Worm (Caenorhabditis elegans) whole organism, midembryonic: ENCODE data around the gene spt-5.

Experiments used
- T22C8.4 ChIP-seq: fragments of 200-800 bp; sonication (Bioruptor generic); IDR thresholded peaks from 2 replicates; pipeline ENCODE4 v1.3.6; 2022; ENCODE audit warnings: missing genetic modification characterization, missing compliant biosample characterization
- cog-1 ChIP-seq: sonication (generic microtip); optimal IDR thresholded peaks from 2 replicates; lab custom pipeline; 2016; ENCODE audit warnings: missing genetic modification characterization, missing compliant biosample characterization
- flt-1 ChIP-seq: fragments of 200-800 bp; sonication (Bioruptor generic); IDR thresholded peaks from 2 replicates; pipeline ENCODE4 v1.3.6; 2022; ENCODE audit warnings: missing genetic modification characterization, missing compliant biosample characterization
- klf-2 ChIP-seq: fragments of 200-800 bp; sonication (Bioruptor generic); conservative IDR thresholded peaks from 2 replicates; pipeline ENCODE4 v1.3.6; 2022; ENCODE audit warnings: missing genetic modification reagents, missing genetic modification characterization, missing compliant biosample characterization
- med-1 ChIP-seq: sonication (generic microtip); optimal IDR thresholded peaks from 2 replicates; lab custom pipeline; 2017; ENCODE audit warnings: missing genetic modification characterization, mild to moderate bottlenecking, missing compliant biosample characterization, antibody characterized with exemption, missing genetic modification reagents; ENCODE audit not compliant: insufficient read depth
- ref-1 ChIP-seq: fragments of 200-800 bp; sonication (Bioruptor generic); conservative IDR thresholded peaks from 2 replicates; pipeline ENCODE4 v1.3.6; 2022; ENCODE audit warnings: missing genetic modification reagents, missing genetic modification characterization, missing compliant biosample characterization
- tab-1 ChIP-seq: fragments of 200-800 bp; sonication (Bioruptor generic); IDR thresholded peaks from 2 replicates; pipeline ENCODE4 v1.3.6; 2022; ENCODE audit warnings: missing genetic modification characterization, missing compliant biosample characterization
- ztf-23 ChIP-seq: fragments of 200-800 bp; sonication (Bioruptor generic); IDR thresholded peaks from 2 replicates; pipeline ENCODE4 v1.3.6; 2022; ENCODE audit warnings: missing genetic modification reagents, missing genetic modification characterization, missing compliant biosample characterization
- ztf-29 ChIP-seq: fragments of 200-800 bp; sonication (Bioruptor generic); IDR thresholded peaks from 2 replicates; pipeline ENCODE4 v1.3.6; 2022; ENCODE audit warnings: missing genetic modification reagents, missing genetic modification characterization, missing compliant biosample characterization

spt-5 gene

DNA sequence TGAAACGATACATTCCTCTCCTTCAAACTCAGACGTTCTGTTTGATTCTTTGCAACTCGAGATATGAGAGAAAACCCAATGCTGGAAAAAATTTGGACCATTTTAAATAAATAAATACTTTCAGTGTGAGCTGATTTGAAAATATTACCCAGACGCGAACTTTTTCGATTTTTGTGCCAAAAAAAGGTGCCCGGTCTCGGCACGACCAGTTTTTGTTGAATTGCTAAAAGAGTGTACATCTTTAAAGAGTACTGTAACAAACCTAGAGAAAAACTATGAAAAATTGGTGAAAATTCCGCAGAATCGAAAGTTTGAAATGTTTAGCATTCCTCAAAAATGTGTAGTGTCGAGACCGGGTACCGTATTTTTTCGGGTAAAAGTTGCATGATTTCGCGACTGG is 9.9 kb downstream of the spt-5 start, which contains the start of gene K08E4.8:
Gene K08E4.8, minus strand, starts transcription at position 101 of the 400 bp plus-strand sequence.
- TF ChIP-seq ref-1 (GFP tag; lab: Robert Waterston, UW) = no peak
- no peak for TF ChIP-seq med-1 (GFP tag; lab: Kevin White, UChicago)
- TF ChIP-seq cog-1 (tag; lab: Kevin White, UChicago) = no peak
- no peak for TF ChIP-seq tab-1 (GFP tag; lab: Robert Waterston, UW)
- no peak for TF ChIP-seq klf-2 (GFP tag; lab: Robert Waterston, UW)
- TF ChIP-seq flt-1 = no peak
- no peak for TF ChIP-seq ztf-23 (GFP tag; lab: Robert Waterston, UW)
- no peak for TF ChIP-seq ztf-29
- no peak for TF ChIP-seq T22C8.4 (GFP tag; lab: Robert Waterston, UW)

DNA sequence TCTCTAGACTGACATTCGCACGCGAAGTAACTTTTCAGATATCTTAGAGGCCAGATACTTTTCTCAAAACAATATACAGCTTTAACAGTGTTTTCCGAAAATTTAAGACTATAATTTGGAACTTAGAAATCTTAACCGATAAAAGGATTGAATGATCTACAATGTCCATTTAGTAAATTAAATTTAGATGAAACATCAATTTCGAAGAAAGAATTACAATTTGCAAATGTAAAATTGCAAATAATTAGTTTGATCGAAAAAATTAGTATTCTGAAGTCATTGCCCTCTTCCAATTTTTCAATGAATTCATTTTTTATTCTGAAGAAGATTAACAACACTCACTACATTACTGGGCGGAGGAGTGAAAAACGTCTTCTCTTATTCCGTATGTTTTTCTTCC is 17.3 kb downstream of the spt-5 start, which contains the start of gene bath-37:
Gene bath-37, plus strand, starts transcription at position 301 of the 400 bp plus-strand sequence.
- TF ChIP-seq ref-1 (GFP tag; lab: Robert Waterston, UW) (no peak), ztf-29 (no peak), tab-1 (GFP tag; lab: Robert Waterston, UW) (no peak), T22C8.4 (GFP tag; lab: Robert Waterston, UW) (no peak), flt-1 (no peak), ztf-23 (GFP tag; lab: Robert Waterston, UW) (no peak), med-1 (GFP tag; lab: Kevin White, UChicago) (no peak), cog-1 (tag; lab: Kevin White, UChicago) (no peak), klf-2 (GFP tag; lab: Robert Waterston, UW) (no peak)

ce11 chrIV:12075497-12075896 is 24.2 kb downstream of the spt-5 start, which contains the start of gene K08E4.7:
TSS of gene K08E4.7 (plus strand) at chrIV:12075797.
- no peak for TF ChIP-seq T22C8.4 (GFP tag; lab: Robert Waterston, UW)
- TF ChIP-seq tab-1 (GFP tag; lab: Robert Waterston, UW) = no peak
- no peak for TF ChIP-seq ztf-23 (GFP tag; lab: Robert Waterston, UW)
- no peak for TF ChIP-seq ztf-29
- no peak for TF ChIP-seq flt-1
- TF ChIP-seq ref-1 (GFP tag; lab: Robert Waterston, UW) = no peak
- no peak for TF ChIP-seq cog-1 (tag; lab: Kevin White, UChicago)
- TF ChIP-seq med-1 (GFP tag; lab: Kevin White, UChicago) = no peak
- TF ChIP-seq klf-2 (GFP tag; lab: Robert Waterston, UW) = no peak

DNA sequence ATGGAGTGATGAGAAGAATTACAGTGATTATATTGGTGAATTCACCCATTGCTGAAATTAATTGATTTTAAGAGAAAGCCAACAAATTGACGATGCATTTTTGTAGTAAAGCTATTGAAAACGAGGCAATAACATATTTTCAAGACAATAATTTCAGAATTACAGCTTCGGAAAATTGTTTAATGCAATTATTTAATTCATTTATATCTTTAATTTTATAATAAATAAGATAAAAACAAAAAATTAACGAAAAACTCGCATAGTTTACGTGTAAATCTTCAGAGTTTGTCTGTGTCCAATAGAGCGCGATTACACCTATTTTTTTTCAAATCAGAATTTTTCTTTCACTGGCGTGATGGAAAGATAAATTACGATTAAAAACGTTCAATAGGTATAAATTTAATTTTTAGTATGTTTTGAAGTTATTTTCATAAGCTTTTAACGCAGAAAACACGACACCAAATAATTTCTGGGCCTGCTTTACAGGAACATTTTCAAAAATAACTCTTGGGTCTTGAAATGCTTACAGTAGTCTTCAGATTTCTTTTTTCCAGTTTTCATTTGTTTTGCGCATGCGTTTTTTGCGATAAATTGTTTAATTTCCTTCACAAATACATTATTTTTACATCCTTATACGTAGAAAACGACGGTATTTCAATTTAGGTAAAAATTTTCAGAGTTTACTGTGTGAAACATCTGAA is 27.0 kb downstream of the spt-5 start, which contains the start of gene tmed-1:
Gene tmed-1, minus strand, starts transcription at position 51 of the 701 bp plus-strand sequence.
- TF ChIP-seq ref-1 (GFP tag; lab: Robert Waterston, UW) = no peak
- TF ChIP-seq cog-1 (tag; lab: Kevin White, UChicago) = no peak
- TF ChIP-seq ztf-23 (GFP tag; lab: Robert Waterston, UW) = no peak
- no peak for TF ChIP-seq T22C8.4 (GFP tag; lab: Robert Waterston, UW)
- TF ChIP-seq med-1 (GFP tag; lab: Kevin White, UChicago) = no peak
- no peak for TF ChIP-seq klf-2 (GFP tag; lab: Robert Waterston, UW)
- TF ChIP-seq tab-1 (GFP tag; lab: Robert Waterston, UW) = no peak
- TF ChIP-seq flt-1 = no peak
- no peak for TF ChIP-seq ztf-29

- TF ChIP-seq T22C8.4 (GFP tag; lab: Robert Waterston, UW) = no peak
- TF ChIP-seq cog-1 (tag; lab: Kevin White, UChicago) = no peak
- no peak for TF ChIP-seq med-1 (GFP tag; lab: Kevin White, UChicago)
- TF ChIP-seq ztf-23 (GFP tag; lab: Robert Waterston, UW) = no peak
- no peak for TF ChIP-seq tab-1 (GFP tag; lab: Robert Waterston, UW)
Measured at ce11 chrIV:12078907-12079523, 27.7 kb downstream of the spt-5 start, which contains the start of gene lex-1. TSS of gene lex-1 (plus strand) at chrIV:12079473.

DNA sequence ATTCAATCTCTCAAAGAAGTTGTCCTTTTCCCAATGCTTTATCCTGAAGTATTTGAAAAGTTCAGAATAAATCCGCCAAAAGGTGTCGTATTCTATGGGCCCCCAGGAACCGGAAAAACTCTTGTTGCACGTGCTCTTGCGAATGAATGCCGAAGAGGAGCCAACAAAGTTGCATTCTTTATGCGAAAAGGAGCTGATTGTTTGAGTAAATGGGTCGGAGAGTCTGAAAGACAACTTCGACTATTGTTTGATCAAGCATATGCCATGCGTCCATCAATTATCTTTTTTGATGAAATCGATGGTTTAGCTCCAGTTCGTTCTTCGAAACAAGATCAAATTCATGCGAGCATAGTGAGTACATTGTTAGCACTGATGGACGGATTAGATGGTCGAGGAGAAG is 29.5 kb downstream of the spt-5 start:
- TF ChIP-seq ref-1 (GFP tag; lab: Robert Waterston, UW) (no peak), med-1 (GFP tag; lab: Kevin White, UChicago) (no peak), ztf-29 (no peak), T22C8.4 (GFP tag; lab: Robert Waterston, UW) (no peak), klf-2 (GFP tag; lab: Robert Waterston, UW) (no peak), cog-1 (tag; lab: Kevin White, UChicago) (no peak), ztf-23 (GFP tag; lab: Robert Waterston, UW) (no peak), flt-1 (no peak), tab-1 (GFP tag; lab: Robert Waterston, UW) (no peak)

- TF ChIP-seq ztf-29 (no peak), ref-1 (GFP tag; lab: Robert Waterston, UW) (no peak), med-1 (GFP tag; lab: Kevin White, UChicago) (no peak), flt-1 (no peak), klf-2 (GFP tag; lab: Robert Waterston, UW) (no peak), T22C8.4 (GFP tag; lab: Robert Waterston, UW) (no peak), tab-1 (GFP tag; lab: Robert Waterston, UW) (no peak), cog-1 (tag; lab: Kevin White, UChicago) (no peak), ztf-23 (GFP tag; lab: Robert Waterston, UW) (no peak)
Measured at ce11 chrIV:12084178-12084577, 32.9 kb downstream of the spt-5 start, which contains the start of gene repo-1. TSS of gene repo-1 (plus strand) at chrIV:12084478.

DNA sequence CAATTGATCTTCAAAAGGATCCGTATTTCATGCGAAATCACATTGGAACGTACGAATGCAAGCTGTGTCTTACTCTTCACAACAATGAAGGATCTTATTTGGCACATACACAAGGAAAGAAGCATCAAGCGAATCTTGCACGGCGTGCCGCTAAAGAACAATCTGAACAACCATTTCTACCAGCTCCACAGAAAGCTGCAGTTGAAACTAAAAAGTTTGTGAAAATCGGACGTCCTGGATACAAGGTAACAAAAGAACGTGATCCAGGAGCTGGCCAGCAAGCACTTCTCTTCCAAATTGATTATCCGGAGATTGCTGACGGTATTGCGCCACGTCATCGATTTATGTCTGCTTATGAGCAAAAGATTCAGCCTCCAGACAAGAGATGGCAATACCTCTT is 33.3 kb downstream of the spt-5 start:
- TF ChIP-seq med-1 (GFP tag; lab: Kevin White, UChicago) (no peak), ztf-29 (no peak), flt-1 (no peak), ref-1 (GFP tag; lab: Robert Waterston, UW) (no peak), T22C8.4 (GFP tag; lab: Robert Waterston, UW) (no peak), cog-1 (tag; lab: Kevin White, UChicago) (no peak), tab-1 (GFP tag; lab: Robert Waterston, UW) (no peak), ztf-23 (GFP tag; lab: Robert Waterston, UW) (no peak), klf-2 (GFP tag; lab: Robert Waterston, UW) (no peak)
